Comparison of ENCODE assay signal across 1 fruit fly cellular context in genomic region chr2L:21005458-21005857, dm6.
TF ChIP-seq lines count a peak whose summit lies in the region.

No protein-coding gene starts in this region.

TF ChIP-seq in whole organism, embryonic, 481 proteins besides CTCF, POLR2A, EP300 and RAD21 (continued from another document):
- TF ChIP-seq gt (GFP tag; IDR thresholded peaks at IDR 0.05; lab: Robert Waterston, UW): no peak
- no peak for TF ChIP-seq CG4404 (GFP tag; IDR thresholded peaks at IDR 0.05; lab: Robert Waterston, UW)
- no peak for TF ChIP-seq CG12219 (GFP tag; optimal IDR thresholded peaks at IDR 0.05; lab: Kevin White, UChicago)
- no peak for TF ChIP-seq Bgb (GFP tag; IDR thresholded peaks at IDR 0.05; lab: Robert Waterston, UW; ENCODE audit: partially characterized antibody)
- TF ChIP-seq zfh1 (GFP tag; IDR thresholded peaks at IDR 0.05; lab: Robert Waterston, UW): no peak
- no peak for TF ChIP-seq odd (GFP tag; optimal IDR thresholded peaks at IDR 0.05; lab: Kevin White, UChicago)
- TF ChIP-seq vnd (GFP tag; IDR thresholded peaks at IDR 0.05; lab: Robert Waterston, UW; ENCODE audit: partially characterized antibody): no peak
- TF ChIP-seq bsh (GFP tag; optimal IDR thresholded peaks at IDR 0.05; lab: Kevin White, UChicago): peak; percentile 35 to 54
- no peak for TF ChIP-seq CG16813 (GFP tag; IDR thresholded peaks at IDR 0.05; lab: Robert Waterston, UW; ENCODE audit: partially characterized antibody)
- TF ChIP-seq CG33557 (GFP tag; optimal IDR thresholded peaks at IDR 0.05; lab: Kevin White, UChicago): no peak
- no peak for TF ChIP-seq schlank (tag; optimal IDR thresholded peaks at IDR 0.05; lab: Kevin White, UChicago)
- no peak for TF ChIP-seq so (GFP tag; IDR thresholded peaks at IDR 0.05; lab: Robert Waterston, UW)
- no peak for TF ChIP-seq CG17829 (tag; optimal IDR thresholded peaks at IDR 0.05; lab: Kevin White, UChicago)
- TF ChIP-seq CG7745 (tag; optimal IDR thresholded peaks at IDR 0.05; lab: Kevin White, UChicago): no peak
- 0 out of 3 replicates have a peak, but pooled peaks have one; percentile 23 for TF ChIP-seq CG17361 (GFP tag; IDR thresholded peaks at IDR 0.05; lab: Robert Waterston, UW)
- no peak for TF ChIP-seq kay (GFP tag; optimal IDR thresholded peaks at IDR 0.05; lab: Kevin White, UChicago)
- peak; percentile 8 for TF ChIP-seq CG12391 (tag; optimal IDR thresholded peaks at IDR 0.05; lab: Kevin White, UChicago)
- TF ChIP-seq ken (GFP tag; IDR thresholded peaks at IDR 0.05; lab: Robert Waterston, UW): no peak
- TF ChIP-seq CrebB (tag; optimal IDR thresholded peaks at IDR 0.05; lab: Kevin White, UChicago): no peak
- TF ChIP-seq Myb (GFP tag; optimal IDR thresholded peaks at IDR 0.05; lab: Kevin White, UChicago): no peak
- TF ChIP-seq D19B (GFP tag; optimal IDR thresholded peaks at IDR 0.05; lab: Kevin White, UChicago): no peak
- no peak for TF ChIP-seq CG3163 (GFP tag; optimal IDR thresholded peaks at IDR 0.05; lab: Kevin White, UChicago)
- TF ChIP-seq CG17912 (GFP tag; optimal IDR thresholded peaks at IDR 0.05; lab: Kevin White, UChicago): no peak
- TF ChIP-seq stc (GFP tag; IDR thresholded peaks at IDR 0.05; lab: Robert Waterston, UW): no peak
- no peak for TF ChIP-seq en (GFP tag; optimal IDR thresholded peaks at IDR 0.05; lab: Kevin White, UChicago)
- TF ChIP-seq CG7556 (GFP tag; optimal IDR thresholded peaks at IDR 0.05; lab: Kevin White, UChicago): no peak
- no peak for TF ChIP-seq CHES-1-like (GFP tag; optimal IDR thresholded peaks at IDR 0.05; lab: Kevin White, UChicago)
- TF ChIP-seq D19A (tag; optimal IDR thresholded peaks at IDR 0.05; lab: Kevin White, UChicago): peak; percentile 0
- peak; percentile 3 for TF ChIP-seq CG13424 (tag; optimal IDR thresholded peaks at IDR 0.05; lab: Kevin White, UChicago)
- no peak for TF ChIP-seq Dip2 (GFP tag; IDR thresholded peaks at IDR 0.05; lab: Robert Waterston, UW)
- TF ChIP-seq Fer3 (tag; optimal IDR thresholded peaks at IDR 0.05; lab: Kevin White, UChicago): no peak
- no peak for TF ChIP-seq CG13775 (GFP tag; optimal IDR thresholded peaks at IDR 0.05; lab: Kevin White, UChicago)
- TF ChIP-seq jumu (GFP tag; optimal IDR thresholded peaks at IDR 0.05; lab: Kevin White, UChicago): no peak
- no peak for TF ChIP-seq gce (GFP tag; IDR thresholded peaks at IDR 0.05; lab: Robert Waterston, UW)
- no peak for TF ChIP-seq tin (GFP tag; optimal IDR thresholded peaks at IDR 0.05; lab: Kevin White, UChicago)
- TF ChIP-seq Hr3 (GFP tag; optimal IDR thresholded peaks at IDR 0.05; lab: Kevin White, UChicago): no peak
- no peak for TF ChIP-seq usp (GFP tag; optimal IDR thresholded peaks at IDR 0.05; lab: Kevin White, UChicago)
- no peak for TF ChIP-seq CG10147 (GFP tag; optimal IDR thresholded peaks at IDR 0.05; lab: Kevin White, UChicago)
- no peak for TF ChIP-seq CG11695 (GFP tag; IDR thresholded peaks at IDR 0.05; lab: Robert Waterston, UW)
- no peak for TF ChIP-seq her (GFP tag; optimal IDR thresholded peaks at IDR 0.05; lab: Kevin White, UChicago)
- no peak for TF ChIP-seq gcm (GFP tag; optimal IDR thresholded peaks at IDR 0.05; lab: Kevin White, UChicago)
- no peak for TF ChIP-seq Mad (GFP tag; optimal IDR thresholded peaks at IDR 0.05; lab: Kevin White, UChicago)
- TF ChIP-seq salm (tag; optimal IDR thresholded peaks at IDR 0.05; lab: Kevin White, UChicago): no peak
- no peak for TF ChIP-seq Chrac-16 (GFP tag; optimal IDR thresholded peaks at IDR 0.05; lab: Kevin White, UChicago)
- TF ChIP-seq wor (GFP tag; IDR thresholded peaks at IDR 0.05; lab: Robert Waterston, UW): no peak
- TF ChIP-seq cwo (GFP tag; optimal IDR thresholded peaks at IDR 0.05; lab: Kevin White, UChicago): no peak
- no peak for TF ChIP-seq CG3065 (GFP tag; optimal IDR thresholded peaks at IDR 0.05; lab: Kevin White, UChicago)
- no peak for TF ChIP-seq CG13296 (GFP tag; optimal IDR thresholded peaks at IDR 0.05; lab: Kevin White, UChicago)
- TF ChIP-seq slbo (GFP tag; IDR thresholded peaks at IDR 0.05; lab: Robert Waterston, UW): no peak
- no peak for TF ChIP-seq run (tag; optimal IDR thresholded peaks at IDR 0.05; lab: Kevin White, UChicago)
- no peak for TF ChIP-seq lilli (GFP tag; optimal IDR thresholded peaks at IDR 0.05; lab: Kevin White, UChicago)
- no peak for TF ChIP-seq da (GFP tag; optimal IDR thresholded peaks at IDR 0.05; lab: Kevin White, UChicago)
- TF ChIP-seq CG10209 (GFP tag; optimal IDR thresholded peaks at IDR 0.05; lab: Kevin White, UChicago): no peak
- TF ChIP-seq unpg (GFP tag; optimal IDR thresholded peaks at IDR 0.05; lab: Kevin White, UChicago): peak; percentile 16
- no peak for TF ChIP-seq p53 (GFP tag; optimal IDR thresholded peaks at IDR 0.05; lab: Kevin White, UChicago)
- TF ChIP-seq Mes4 (GFP tag; optimal IDR thresholded peaks at IDR 0.05; lab: Kevin White, UChicago): no peak
- no peak for TF ChIP-seq CG14014 (GFP tag; IDR thresholded peaks at IDR 0.05; lab: Robert Waterston, UW)
- peak; percentile 12 for TF ChIP-seq PHDP (tag; optimal IDR thresholded peaks at IDR 0.05; lab: Kevin White, UChicago)
- peak in 1 of 2 experiments; percentile 23 for TF ChIP-seq Hr51 (GFP tag; optimal IDR thresholded peaks at IDR 0.05; lab: Kevin White, UChicago)
- no peak for TF ChIP-seq nom (GFP tag; optimal IDR thresholded peaks at IDR 0.05; lab: Kevin White, UChicago)
- no peak for TF ChIP-seq ssp (GFP tag; IDR thresholded peaks at IDR 0.05; lab: Robert Waterston, UW)
- peak; percentile 25 for TF ChIP-seq CG8388 (GFP tag; optimal IDR thresholded peaks at IDR 0.05; lab: Kevin White, UChicago)
- TF ChIP-seq ems (GFP tag; optimal IDR thresholded peaks at IDR 0.05; lab: Kevin White, UChicago): no peak
- no peak for TF ChIP-seq CG6254 (GFP tag; optimal IDR thresholded peaks at IDR 0.05; lab: Kevin White, UChicago)
- no peak for TF ChIP-seq CG6765 (GFP tag; optimal IDR thresholded peaks at IDR 0.05; lab: Kevin White, UChicago)
- TF ChIP-seq Awh (GFP tag; IDR thresholded peaks at IDR 0.05; lab: Robert Waterston, UW): no peak
- no peak for TF ChIP-seq CG11456 (GFP tag; IDR thresholded peaks at IDR 0.05; lab: Robert Waterston, UW)
- no peak for TF ChIP-seq CG30403 (GFP tag; optimal IDR thresholded peaks at IDR 0.05; lab: Kevin White, UChicago)
- no peak for TF ChIP-seq CkIIα-i1 (GFP tag; IDR thresholded peaks at IDR 0.05; lab: Robert Waterston, UW)
- no peak for TF ChIP-seq CG2889 (GFP tag; IDR thresholded peaks at IDR 0.05; lab: Robert Waterston, UW)
- no peak for TF ChIP-seq kni (GFP tag; optimal IDR thresholded peaks at IDR 0.05; lab: Kevin White, UChicago)
- TF ChIP-seq CG13123 (GFP tag; optimal IDR thresholded peaks at IDR 0.05; lab: Kevin White, UChicago): no peak
- no peak for TF ChIP-seq CG9437 (GFP tag; optimal IDR thresholded peaks at IDR 0.05; lab: Kevin White, UChicago)
- no peak for TF ChIP-seq Hey (tag; optimal IDR thresholded peaks at IDR 0.05; lab: Kevin White, UChicago)
- no peak for TF ChIP-seq CG2129 (GFP tag; IDR thresholded peaks at IDR 0.05; lab: Robert Waterston, UW; ENCODE audit: partially characterized antibody)
- no peak for TF ChIP-seq CG13287 (GFP tag; IDR thresholded peaks at IDR 0.05; lab: Robert Waterston, UW; ENCODE audit: partially characterized antibody)
- no peak for TF ChIP-seq chif (GFP tag; optimal IDR thresholded peaks at IDR 0.05; lab: Kevin White, UChicago)
- TF ChIP-seq Hmr (GFP tag; optimal IDR thresholded peaks at IDR 0.05; lab: Kevin White, UChicago): no peak
- no peak for TF ChIP-seq Atf-2 (GFP tag; optimal IDR thresholded peaks at IDR 0.05; lab: Kevin White, UChicago)
- 0 out of 2 replicates have a peak, but pooled peaks have one; percentile 25 for TF ChIP-seq Ptx1 (GFP tag; IDR thresholded peaks at IDR 0.05; lab: Robert Waterston, UW)
- TF ChIP-seq CG14710 (tag; optimal IDR thresholded peaks at IDR 0.05; lab: Kevin White, UChicago): no peak
- no peak for TF ChIP-seq ham (GFP tag; IDR thresholded peaks at IDR 0.05; lab: Robert Waterston, UW)
- TF ChIP-seq CG5245 (GFP tag; optimal IDR thresholded peaks at IDR 0.05; lab: Kevin White, UChicago): no peak
- TF ChIP-seq CG34224 (GFP tag; IDR thresholded peaks at IDR 0.05; lab: Robert Waterston, UW; ENCODE audit: partially characterized antibody): no peak
- peak; percentile 23 for TF ChIP-seq dmrt99B (tag; optimal IDR thresholded peaks at IDR 0.05; lab: Kevin White, UChicago)
- no peak for TF ChIP-seq Ravus (GFP tag; IDR thresholded peaks at IDR 0.05; lab: Robert Waterston, UW)
- no peak for TF ChIP-seq CG17328 (GFP tag; IDR thresholded peaks at IDR 0.05; lab: Robert Waterston, UW)
- TF ChIP-seq ci (GFP tag; IDR thresholded peaks at IDR 0.05; lab: Robert Waterston, UW): no peak
- TF ChIP-seq scrt (GFP tag; optimal IDR thresholded peaks at IDR 0.05; lab: Kevin White, UChicago): no peak
- TF ChIP-seq Stat92E (GFP tag; optimal IDR thresholded peaks at IDR 0.05; lab: Kevin White, UChicago): no peak
- no peak for TF ChIP-seq CG2678 (tag; optimal IDR thresholded peaks at IDR 0.05; lab: Kevin White, UChicago)
- no peak for TF ChIP-seq Elba2 (GFP tag; optimal IDR thresholded peaks at IDR 0.05; lab: Kevin White, UChicago)
- no peak for TF ChIP-seq crp (GFP tag; optimal IDR thresholded peaks at IDR 0.05; lab: Kevin White, UChicago)
- TF ChIP-seq sqz (GFP tag; optimal IDR thresholded peaks at IDR 0.05; lab: Kevin White, UChicago): no peak
- no peak for TF ChIP-seq E2f2 (GFP tag; IDR thresholded peaks at IDR 0.05; lab: Robert Waterston, UW)
- no peak for TF ChIP-seq Tbp (GFP tag; optimal IDR thresholded peaks at IDR 0.05; lab: Kevin White, UChicago)
- TF ChIP-seq CG10366 (GFP tag; IDR thresholded peaks at IDR 0.05; lab: Robert Waterston, UW): no peak
- TF ChIP-seq CG10979 (tag; optimal IDR thresholded peaks at IDR 0.05; lab: Kevin White, UChicago): peak; percentile 31
- TF ChIP-seq br (optimal IDR thresholded peaks at IDR 0.05; lab: Kevin White, UChicago): no peak
- no peak for TF ChIP-seq CG2120 (GFP tag; optimal IDR thresholded peaks at IDR 0.05; lab: Kevin White, UChicago)
- TF ChIP-seq hth (optimal IDR thresholded peaks at IDR 0.05; lab: Kevin White, UChicago): no peak
- peak; percentile 25 for TF ChIP-seq ATbp (GFP tag; optimal IDR thresholded peaks at IDR 0.05; lab: Kevin White, UChicago)
- TF ChIP-seq CG15479 (GFP tag; optimal IDR thresholded peaks at IDR 0.05; lab: Kevin White, UChicago): no peak
- TF ChIP-seq HLH3B (GFP tag; IDR thresholded peaks at IDR 0.05; lab: Robert Waterston, UW): no peak
- TF ChIP-seq CG10462 (GFP tag; optimal IDR thresholded peaks at IDR 0.05; lab: Kevin White, UChicago): no peak
- TF ChIP-seq CG8924 (tag; optimal IDR thresholded peaks at IDR 0.05; lab: Kevin White, UChicago): no peak
- TF ChIP-seq CG2202 (tag; optimal IDR thresholded peaks at IDR 0.05; lab: Kevin White, UChicago): no peak
- no peak for TF ChIP-seq chm (GFP tag; IDR thresholded peaks at IDR 0.05; lab: Robert Waterston, UW)
- no peak for TF ChIP-seq Dfd (GFP tag; optimal IDR thresholded peaks at IDR 0.05; lab: Kevin White, UChicago)
- no peak for TF ChIP-seq amos (GFP tag; IDR thresholded peaks at IDR 0.05; lab: Robert Waterston, UW; ENCODE audit: partially characterized antibody)
- TF ChIP-seq Rx (GFP tag; IDR thresholded peaks at IDR 0.05; lab: Robert Waterston, UW): no peak
- TF ChIP-seq vvl (GFP tag; IDR thresholded peaks at IDR 0.05; lab: Robert Waterston, UW): no peak
- TF ChIP-seq Deaf1 (tag; optimal IDR thresholded peaks at IDR 0.05; lab: Kevin White, UChicago): no peak
- TF ChIP-seq H15 (GFP tag; IDR thresholded peaks at IDR 0.05; lab: Robert Waterston, UW): no peak
- no peak for TF ChIP-seq CG1603 (tag; optimal IDR thresholded peaks at IDR 0.05; lab: Kevin White, UChicago)
- no peak for TF ChIP-seq CG12744 (GFP tag; optimal IDR thresholded peaks at IDR 0.05; lab: Kevin White, UChicago)
- TF ChIP-seq bigmax (GFP tag; optimal IDR thresholded peaks at IDR 0.05; lab: Kevin White, UChicago): no peak
- peak; percentile 5 for TF ChIP-seq Ssrp (tag; optimal IDR thresholded peaks at IDR 0.05; lab: Kevin White, UChicago)
- no peak for TF ChIP-seq CG7987 (GFP tag; optimal IDR thresholded peaks at IDR 0.05; lab: Kevin White, UChicago)
- no peak for TF ChIP-seq Sin3A (optimal IDR thresholded peaks at IDR 0.05; lab: Kevin White, UChicago)
- no peak for TF ChIP-seq zfh2 (GFP tag; optimal IDR thresholded peaks at IDR 0.05; lab: Kevin White, UChicago)
- no peak for TF ChIP-seq psq (GFP tag; optimal IDR thresholded peaks at IDR 0.05; lab: Kevin White, UChicago)
- no peak for TF ChIP-seq gsb (GFP tag; IDR thresholded peaks at IDR 0.05; lab: Robert Waterston, UW)
- no peak for TF ChIP-seq zen2 (GFP tag; IDR thresholded peaks at IDR 0.05; lab: Robert Waterston, UW; ENCODE audit: partially characterized antibody)
- TF ChIP-seq HLHmδ (GFP tag; optimal IDR thresholded peaks at IDR 0.05; lab: Kevin White, UChicago): no peak
- no peak for TF ChIP-seq tup (GFP tag; optimal IDR thresholded peaks at IDR 0.05; lab: Kevin White, UChicago)
